Fruit fly (Drosophila melanogaster) whole organism, adult: ENCODE results near the gene IRSp53.
A peak's percentile ranks its signal among the peaks of the same experiment; 100 is the strongest.

Experiments used
- CG11617 ChIP-seq: fragments of 200-800 bp; sonication (Bioruptor generic); optimal IDR thresholded peaks from 2 replicates; lab custom pipeline; 2017; ENCODE audit warnings: mild to moderate bottlenecking, missing biosample characterization, missing genetic modification reagents, missing genetic modification characterization
- CG12768 ChIP-seq: fragments of 200-800 bp; sonication (Bioruptor generic); optimal IDR thresholded peaks from 2 replicates; lab custom pipeline; 2017; ENCODE audit warnings: missing biosample characterization, missing genetic modification characterization, mild to moderate bottlenecking, moderate library complexity, missing genetic modification reagents
- CG14711 ChIP-seq: fragments of 200-800 bp; sonication (Bioruptor generic); optimal IDR thresholded peaks from 2 replicates; lab custom pipeline; 2018; ENCODE audit warnings: missing biosample characterization, mild to moderate bottlenecking, missing genetic modification characterization, moderate library complexity
- CG1620 ChIP-seq: fragments of 200-800 bp; sonication (Bioruptor generic); optimal IDR thresholded peaks from 2 replicates; lab custom pipeline; 2016; ENCODE audit warnings: missing biosample characterization, missing genetic modification characterization
- Clk ChIP-seq: fragments of 200-800 bp; sonication (Bioruptor generic); optimal IDR thresholded peaks from 2 replicates; lab custom pipeline; 2017; ENCODE audit warnings: missing biosample characterization, missing genetic modification characterization
- Hr96 ChIP-seq: fragments of 200-800 bp; sonication (Bioruptor generic); optimal IDR thresholded peaks from 2 replicates; lab custom pipeline; 2016; ENCODE audit warnings: missing biosample characterization, missing genetic modification characterization
- cic ChIP-seq: fragments of 200-800 bp; sonication (Bioruptor generic); optimal IDR thresholded peaks from 2 replicates; lab custom pipeline; 2017; ENCODE audit warnings: missing biosample characterization, mild to moderate bottlenecking, missing genetic modification characterization, moderate library complexity
- kay ChIP-seq: fragments of 200-800 bp; sonication (Bioruptor generic); peaks from one replicate; lab custom pipeline; 2016; ENCODE audit warnings: missing biosample characterization, missing genetic modification characterization, borderline replicate concordance
- ovo ChIP-seq: fragments of 200-800 bp; sonication (Bioruptor generic); optimal IDR thresholded peaks from 2 replicates; lab custom pipeline; 2016; ENCODE audit warnings: missing biosample characterization, missing genetic modification characterization
- pad ChIP-seq: fragments of 200-800 bp; sonication (Bioruptor generic); optimal IDR thresholded peaks from 3 replicates; lab custom pipeline; 2017; ENCODE audit warnings: missing biosample characterization, missing genetic modification characterization, mild to moderate bottlenecking, moderate library complexity, missing genetic modification reagents
- tj ChIP-seq: fragments of 200-800 bp; sonication (Bioruptor generic); optimal IDR thresholded peaks from 3 replicates; lab custom pipeline; 2017; ENCODE audit warnings: missing biosample characterization, mild to moderate bottlenecking, missing genetic modification characterization, moderate library complexity

dm6 chr3L:11118627-11119395 lies 17.0 kb upstream of the IRSp53 start:
- TF ChIP-seq ovo (GFP tag; lab: Kevin White, UChicago) (peak; percentile 80), cic (peak; percentile 98), CG12768 (GFP tag; lab: Kevin White, UChicago) (peak; percentile 68), CG1620 (GFP tag; lab: Kevin White, UChicago) (no peak), kay (GFP tag; lab: Kevin White, UChicago) (peak; percentile 97), pad (GFP tag; lab: Kevin White, UChicago) (peak; percentile 78), Clk (GFP tag; lab: Kevin White, UChicago) (peak; percentile 54), Hr96 (GFP tag; lab: Kevin White, UChicago) (peak; percentile 34), tj (GFP tag; lab: Kevin White, UChicago) (peak; percentile 40), CG14711 (tag; lab: Kevin White, UChicago) (peak; percentile 60), CG11617 (no peak)
